Fruit fly (Drosophila melanogaster): ENCODE measurements around the gene CG32801.

Gene CG32801

dm6 chrX:1897384-1897783 is 5.6 kb downstream of the CG32801 start:
- TF ChIP-seq Vsx2 (GFP tag; optimal IDR thresholded peaks at IDR 0.05; ENCODE audit: partially characterized antibody), result no peak
- no peak for TF ChIP-seq OdsH (GFP tag; optimal IDR thresholded peaks at IDR 0.05)
- TF ChIP-seq fru (GFP tag; optimal IDR thresholded peaks at IDR 0.05), result peak; percentile 45
- TF ChIP-seq HLH106 (tag; optimal IDR thresholded peaks at IDR 0.05), result peak; percentile 31
- peak in 1 of 2 experiments; percentile 60 for TF ChIP-seq foxo (GFP tag; optimal IDR thresholded peaks at IDR 0.05)
- TF ChIP-seq Abd-B (GFP tag; optimal IDR thresholded peaks at IDR 0.05), result no peak
- no peak for TF ChIP-seq sv (GFP tag; optimal IDR thresholded peaks at IDR 0.05)
- TF ChIP-seq psq (GFP tag; optimal IDR thresholded peaks at IDR 0.05), result no peak
- no peak for TF ChIP-seq pan (optimal IDR thresholded peaks at IDR 0.05)
- peak; percentile 43 for TF ChIP-seq Sp1 (GFP tag; optimal IDR thresholded peaks at IDR 0.05)
- TF ChIP-seq Hr83 (GFP tag; optimal IDR thresholded peaks at IDR 0.05; ENCODE audit: poor library complexity, severe bottlenecking), result no peak
- no peak for TF ChIP-seq br (GFP tag; optimal IDR thresholded peaks at IDR 0.05)
- TF ChIP-seq h (GFP tag; optimal IDR thresholded peaks at IDR 0.05), result peak; percentile 56
- TF ChIP-seq Dfd (GFP tag; optimal IDR thresholded peaks at IDR 0.05), result no peak
- peak; percentile 54 for TF ChIP-seq ey (GFP tag; optimal IDR thresholded peaks at IDR 0.05)

dm6 chrX:1893532-1893931 is 9.4 kb downstream of the CG32801 start:
- TF ChIP-seq dl (GFP tag; optimal IDR thresholded peaks at IDR 0.05; ENCODE audit: insufficient read depth in 1 of 2, partially characterized antibody in 2 of 2), result no peak
- TF ChIP-seq Hr78 (GFP tag; optimal IDR thresholded peaks at IDR 0.05), result no peak
- no peak for TF ChIP-seq HLH106 (tag; optimal IDR thresholded peaks at IDR 0.05)
- TF ChIP-seq rgr (GFP tag; optimal IDR thresholded peaks at IDR 0.05), result no peak
- no peak for TF ChIP-seq Jra (GFP tag; optimal IDR thresholded peaks at IDR 0.05)
- TF ChIP-seq Dif (GFP tag; optimal IDR thresholded peaks at IDR 0.05; ENCODE audit: partially characterized antibody), result no peak
- TF ChIP-seq Hr83 (GFP tag; optimal IDR thresholded peaks at IDR 0.05; ENCODE audit: poor library complexity, severe bottlenecking), result no peak
- TF ChIP-seq Abd-B (GFP tag; optimal IDR thresholded peaks at IDR 0.05), result no peak
- no peak for TF ChIP-seq CG9705 (GFP tag; optimal IDR thresholded peaks at IDR 0.05)
- TF ChIP-seq sv (GFP tag; optimal IDR thresholded peaks at IDR 0.05), result no peak
- TF ChIP-seq Sp1 (GFP tag; optimal IDR thresholded peaks at IDR 0.05), result no peak

dm6 chrX:1889926-1890325 is 13.1 kb downstream of the CG32801 start, which contains the start of the genes trr and mRpL16:
TSS of gene trr (minus strand) at chrX:1889950.
TSS of gene mRpL16 (plus strand) at chrX:1890256.
- TF ChIP-seq Rel (GFP tag; optimal IDR thresholded peaks at IDR 0.05) (no peak), Rel (tag; optimal IDR thresholded peaks at IDR 0.05) (peak; percentile 52), CG32264 (GFP tag; optimal IDR thresholded peaks at IDR 0.05) (no peak), pan (optimal IDR thresholded peaks at IDR 0.05) (no peak), HLH106 (tag; optimal IDR thresholded peaks at IDR 0.05) (peak; percentile 58), Myc (optimal IDR thresholded peaks at IDR 0.05) (peak; percentile 63), Sp1 (GFP tag; optimal IDR thresholded peaks at IDR 0.05) (peak; percentile 43), CG9705 (GFP tag; optimal IDR thresholded peaks at IDR 0.05) (peak; percentile 33)

- TF ChIP-seq Vsx2 (GFP tag; optimal IDR thresholded peaks at IDR 0.05; ENCODE audit: partially characterized antibody) (no peak), Jra (GFP tag; optimal IDR thresholded peaks at IDR 0.05) (no peak), tai (GFP tag; optimal IDR thresholded peaks at IDR 0.05) (no peak), ey (GFP tag; optimal IDR thresholded peaks at IDR 0.05) (no peak), woc (GFP tag; optimal IDR thresholded peaks at IDR 0.05) (no peak), Mio (GFP tag; optimal IDR thresholded peaks at IDR 0.05) (no peak), br (GFP tag; optimal IDR thresholded peaks at IDR 0.05) (no peak), rgr (GFP tag; optimal IDR thresholded peaks at IDR 0.05) (no peak), CrebA (GFP tag; optimal IDR thresholded peaks at IDR 0.05; ENCODE audit: borderline replicate concordance) (no peak), GATAd (GFP tag; optimal IDR thresholded peaks at IDR 0.05) (no peak), pan (optimal IDR thresholded peaks at IDR 0.05) (no peak), Hr78 (GFP tag; optimal IDR thresholded peaks at IDR 0.05) (no peak), CG9705 (GFP tag; optimal IDR thresholded peaks at IDR 0.05) (no peak), usp (GFP tag; optimal IDR thresholded peaks at IDR 0.05) (no peak), Myc (optimal IDR thresholded peaks at IDR 0.05) (no peak), Hr83 (GFP tag; optimal IDR thresholded peaks at IDR 0.05; ENCODE audit: poor library complexity, severe bottlenecking) (no peak)
Observed at dm6 chrX:1880779-1881178, 22.2 kb downstream of the CG32801 start.

dm6 chrX:1880139-1880556 is 22.8 kb downstream of the CG32801 start, which contains the start of gene Coa8:
TSS of gene Coa8 (plus strand) at chrX:1880282.
- no peak for TF ChIP-seq Hr78 (GFP tag; optimal IDR thresholded peaks at IDR 0.05)
- no peak for TF ChIP-seq Mio (GFP tag; optimal IDR thresholded peaks at IDR 0.05)
- TF ChIP-seq Sp1 (GFP tag; optimal IDR thresholded peaks at IDR 0.05), result peak; percentile 34
- TF ChIP-seq Dfd (GFP tag; optimal IDR thresholded peaks at IDR 0.05), result no peak
- TF ChIP-seq psq (GFP tag; optimal IDR thresholded peaks at IDR 0.05), result no peak
- TF ChIP-seq ey (GFP tag; optimal IDR thresholded peaks at IDR 0.05), result peak; percentile 18
- no peak for TF ChIP-seq Hr83 (GFP tag; optimal IDR thresholded peaks at IDR 0.05; ENCODE audit: poor library complexity, severe bottlenecking)
- no peak for TF ChIP-seq Myc (optimal IDR thresholded peaks at IDR 0.05)
- peak; percentile 41 for TF ChIP-seq rgr (GFP tag; optimal IDR thresholded peaks at IDR 0.05)
- TF ChIP-seq foxo (GFP tag; optimal IDR thresholded peaks at IDR 0.05), result peak in 1 of 2 experiments; percentile 50
- peak; percentile 34 for TF ChIP-seq br (GFP tag; optimal IDR thresholded peaks at IDR 0.05)
- no peak for TF ChIP-seq Dif (GFP tag; optimal IDR thresholded peaks at IDR 0.05; ENCODE audit: partially characterized antibody)
- peak; percentile 51 for TF ChIP-seq fru (GFP tag; optimal IDR thresholded peaks at IDR 0.05)
- TF ChIP-seq HLH106 (tag; optimal IDR thresholded peaks at IDR 0.05), result peak; percentile 53
- TF ChIP-seq woc (GFP tag; optimal IDR thresholded peaks at IDR 0.05), result peak; percentile 17
- no peak for TF ChIP-seq lola (GFP tag; optimal IDR thresholded peaks at IDR 0.05)
- TF ChIP-seq h (GFP tag; optimal IDR thresholded peaks at IDR 0.05), result peak; percentile 32
- TF ChIP-seq Rel (GFP tag; optimal IDR thresholded peaks at IDR 0.05), result no peak
- no peak for TF ChIP-seq Rel (tag; optimal IDR thresholded peaks at IDR 0.05)
- no peak for TF ChIP-seq GATAd (GFP tag; optimal IDR thresholded peaks at IDR 0.05)
- no peak for TF ChIP-seq usp (GFP tag; optimal IDR thresholded peaks at IDR 0.05)
- TF ChIP-seq CG9705 (GFP tag; optimal IDR thresholded peaks at IDR 0.05), result peak; percentile 7

Data from whole organism, wandering third instar larva.